Fruit fly (Drosophila melanogaster) whole organism, adult: ENCODE data around the gene bin.

Source experiments
- CG12768 ChIP-seq: fragments of 200-800 bp; sonication (Bioruptor generic); optimal IDR thresholded peaks from 2 replicates; lab custom pipeline; 2017; ENCODE audit warnings: missing biosample characterization, missing genetic modification characterization, mild to moderate bottlenecking, moderate library complexity, missing genetic modification reagents
- CG33017 ChIP-seq: fragments of 200-800 bp; sonication (Bioruptor generic); optimal IDR thresholded peaks from 2 replicates; lab custom pipeline; 2018; ENCODE audit warnings: missing biosample characterization, mild to moderate bottlenecking, missing genetic modification characterization, moderate library complexity
- CG7045 ChIP-seq: fragments of 200-800 bp; sonication (Bioruptor generic); optimal IDR thresholded peaks from 2 replicates; lab custom pipeline; 2017; ENCODE audit warnings: missing biosample characterization, mild to moderate bottlenecking, missing genetic modification characterization
- CG7101 ChIP-seq: fragments of 200-800 bp; sonication (Bioruptor generic); optimal IDR thresholded peaks from 2 replicates; lab custom pipeline; 2018; ENCODE audit warnings: missing biosample characterization, mild to moderate bottlenecking, missing genetic modification characterization, moderate library complexity
- Mnt ChIP-seq: fragments of 200-800 bp; sonication (Bioruptor generic); optimal IDR thresholded peaks from 2 replicates; lab custom pipeline; 2016; ENCODE audit warnings: missing biosample characterization, mild to moderate bottlenecking, missing genetic modification characterization
- cic ChIP-seq: fragments of 200-800 bp; sonication (Bioruptor generic); optimal IDR thresholded peaks from 2 replicates; lab custom pipeline; 2017; ENCODE audit warnings: missing biosample characterization, mild to moderate bottlenecking, missing genetic modification characterization, moderate library complexity
- ovo ChIP-seq: fragments of 200-800 bp; sonication (Bioruptor generic); optimal IDR thresholded peaks from 2 replicates; lab custom pipeline; 2016; ENCODE audit warnings: missing biosample characterization, missing genetic modification characterization
- pad ChIP-seq: fragments of 200-800 bp; sonication (Bioruptor generic); optimal IDR thresholded peaks from 3 replicates; lab custom pipeline; 2017; ENCODE audit warnings: missing biosample characterization, missing genetic modification characterization, mild to moderate bottlenecking, moderate library complexity, missing genetic modification reagents
- tj ChIP-seq: fragments of 200-800 bp; sonication (Bioruptor generic); optimal IDR thresholded peaks from 3 replicates; lab custom pipeline; 2017; ENCODE audit warnings: missing biosample characterization, mild to moderate bottlenecking, missing genetic modification characterization, moderate library complexity
- toe ChIP-seq: fragments of 200-800 bp; sonication (Bioruptor generic); optimal IDR thresholded peaks from 2 replicates; lab custom pipeline; 2016; ENCODE audit warnings: missing biosample characterization, missing genetic modification characterization

DNA sequence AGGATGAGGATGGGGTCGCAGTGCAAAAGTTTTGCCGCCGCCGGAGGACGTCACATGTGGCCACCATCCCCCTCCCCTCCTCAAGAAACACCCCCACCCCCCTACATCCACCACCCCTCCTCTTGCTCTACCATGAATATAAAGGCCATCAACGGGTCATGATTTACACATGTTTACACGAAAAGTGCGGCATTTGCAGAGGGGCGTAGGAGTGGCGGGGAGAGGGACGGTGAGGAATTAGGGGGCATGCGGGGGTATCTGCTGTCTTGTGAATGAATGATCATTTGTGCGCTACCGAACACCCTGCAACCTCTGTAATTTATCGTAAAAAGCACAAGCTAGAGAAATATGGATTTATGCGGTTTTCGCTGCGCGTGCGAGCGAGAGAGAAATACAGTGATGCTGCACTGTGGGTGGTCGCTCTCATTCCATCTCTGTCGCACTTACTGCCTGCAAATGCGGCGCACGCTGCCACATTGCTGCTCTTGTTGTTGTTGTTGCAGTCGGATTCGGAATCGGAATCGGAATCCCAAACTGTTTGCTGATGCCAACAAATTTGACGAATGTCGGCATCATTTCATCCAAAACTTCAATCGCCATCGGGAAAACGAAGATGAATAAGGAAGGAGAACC, 9.2 kb upstream of the bin start:
- TF ChIP-seq CG33017 (tag; lab: Kevin White, UChicago) = no peak
- no peak for TF ChIP-seq CG7101
- TF ChIP-seq tj (GFP tag; lab: Kevin White, UChicago) = no peak
- no peak for TF ChIP-seq ovo (GFP tag; lab: Kevin White, UChicago)
- no peak for TF ChIP-seq Mnt (GFP tag; lab: Kevin White, UChicago)
- TF ChIP-seq pad (GFP tag; lab: Kevin White, UChicago) = no peak
- TF ChIP-seq CG12768 (GFP tag; lab: Kevin White, UChicago) = no peak
- no peak for TF ChIP-seq cic (GFP tag; lab: Kevin White, UChicago)
- no peak for TF ChIP-seq toe (GFP tag; lab: Kevin White, UChicago)
- no peak for TF ChIP-seq CG7045 (GFP tag; lab: Kevin White, UChicago)
